Worm (Caenorhabditis elegans): ENCODE results near the gene ndub-8.

ce11 chrII:13888278-13888677 lies 15.6 kb downstream of the ndub-8 start, which contains the start of gene mcd-1:
- TF ChIP-seq ces-1 (GFP tag; optimal IDR thresholded peaks at IDR 0.05), result no peak
- TF ChIP-seq nhr-237 (tag; optimal IDR thresholded peaks at IDR 0.05), result no peak
- no peak for TF ChIP-seq duxl-1 (tag; optimal IDR thresholded peaks at IDR 0.05; ENCODE audit: poor library complexity)
- TF ChIP-seq mdl-1 (tag; optimal IDR thresholded peaks at IDR 0.05), result no peak
- TF ChIP-seq dmd-8 (GFP tag; IDR thresholded peaks at IDR 0.05), result no peak
- no peak for TF ChIP-seq ama-1 (optimal IDR thresholded peaks at IDR 0.05)
- peak; percentile 5 for TF ChIP-seq fkh-10 (GFP tag; optimal IDR thresholded peaks at IDR 0.05)
- no peak for TF ChIP-seq zip-2 (tag; optimal IDR thresholded peaks at IDR 0.05)
- TF ChIP-seq daf-19 (GFP tag; conservative IDR thresholded peaks at IDR 0.05), result no peak
- TF ChIP-seq unc-62 (GFP tag; optimal IDR thresholded peaks at IDR 0.05 in 1 of 2), result peak in 1 of 2 experiments; percentile 21
- no peak for TF ChIP-seq unc-62 (tag; optimal IDR thresholded peaks at IDR 0.05)
- TF ChIP-seq ceh-20 (GFP tag; IDR thresholded peaks at IDR 0.05), result 0 out of 2 replicates have a peak, but pooled peaks have one; percentile 20
- TF ChIP-seq aly-2 (tag; optimal IDR thresholded peaks at IDR 0.05), result no peak
- no peak for TF ChIP-seq unc-39 (tag; optimal IDR thresholded peaks at IDR 0.05)

All from whole organism, L4 larva.